Worm (Caenorhabditis elegans) whole organism, L4 larva: ENCODE data around the gene F54C8.6.

Source experiments
- ZK337.2 ChIP-seq: fragments of 200-800 bp; sonication (Bioruptor generic); IDR thresholded peaks from 2 replicates; pipeline ENCODE4 v1.3.6; 2022; ENCODE audit warnings: missing genetic modification reagents, missing genetic modification characterization, missing compliant biosample characterization
- attf-4 ChIP-seq: sonication (generic microtip); optimal IDR thresholded peaks from 3 replicates; lab custom pipeline; 2017; ENCODE audit warnings: missing biosample characterization, missing genetic modification characterization
- ceh-62 ChIP-seq: sonication (generic microtip); optimal IDR thresholded peaks from 2 replicates; lab custom pipeline; 2017; ENCODE audit warnings: missing biosample characterization, missing genetic modification characterization
- ces-1 ChIP-seq: fragments of 150-350 bp; sonication (generic microtip); optimal IDR thresholded peaks from 4 replicates; lab custom pipeline; 2014; ENCODE audit warnings: missing biosample characterization, missing genetic modification reagents, missing genetic modification characterization
- cey-2 ChIP-seq: sonication (generic microtip); optimal IDR thresholded peaks from 3 replicates; lab custom pipeline; 2017; ENCODE audit warnings: missing genetic modification characterization, mild to moderate bottlenecking, missing compliant biosample characterization, antibody characterized with exemption, borderline replicate concordance; ENCODE audit not compliant: insufficient read depth
- daf-8 ChIP-seq: fragments of 200-800 bp; sonication (Bioruptor generic); IDR thresholded peaks from 2 replicates; pipeline ENCODE4 v1.3.6; 2022; ENCODE audit warnings: missing genetic modification characterization, missing compliant biosample characterization
- dve-1 ChIP-seq: sonication (generic microtip); optimal IDR thresholded peaks from 2 replicates; lab custom pipeline; 2017; ENCODE audit warnings: antibody characterized with exemption, mild to moderate bottlenecking, missing genetic modification characterization, missing compliant biosample characterization; ENCODE audit not compliant: insufficient read depth
- fos-1 ChIP-seq: fragments of 150-350 bp; optimal IDR thresholded peaks from 2 replicates; lab custom pipeline; 2014; ENCODE audit warnings: missing biosample characterization, missing genetic modification characterization
- gei-8 ChIP-seq: fragments of 200-800 bp; sonication (Bioruptor generic); optimal IDR thresholded peaks from 2 replicates; lab custom pipeline; 2018; ENCODE audit warnings: mild to moderate bottlenecking, missing genetic modification characterization, missing compliant biosample characterization
- hlh-11 ChIP-seq: fragments of 200-800 bp; sonication (Bioruptor generic); optimal IDR thresholded peaks from 2 replicates; lab custom pipeline; 2018; ENCODE audit warnings: mild to moderate bottlenecking, missing genetic modification characterization, missing compliant biosample characterization
- lim-7 ChIP-seq: fragments of 200-800 bp; sonication (Bioruptor generic); IDR thresholded peaks from 2 replicates; pipeline ENCODE4 v1.3.6; 2022; ENCODE audit warnings: missing genetic modification characterization, missing compliant biosample characterization
- lin-29 ChIP-seq: fragments of 200-800 bp; sonication (Bioruptor generic); IDR thresholded peaks from 2 replicates; pipeline ENCODE4 v1.3.6; 2022; ENCODE audit warnings: missing genetic modification reagents, missing genetic modification characterization, missing compliant biosample characterization
- lsy-2 ChIP-seq, 2 experiments: fragments of 150-350 bp in 1 of 2; sonication (generic microtip) in 1 of 2; optimal IDR thresholded peaks; 2 replicates each; lab custom pipeline; 2014 to 2017; ENCODE audit warnings: missing biosample characterization in 2 of 2, missing genetic modification characterization in 2 of 2
- mdl-1 ChIP-seq, 2 experiments: fragments of 150-350 bp in 1 of 2; sonication (generic microtip) in 1 of 2; optimal IDR thresholded peaks; 2 replicates each; lab custom pipeline; 2014 to 2017; ENCODE audit warnings: missing biosample characterization in 2 of 2, missing genetic modification characterization in 2 of 2
- mep-1 ChIP-seq: fragments of 150-350 bp; sonication (generic microtip); optimal IDR thresholded peaks from 3 replicates; lab custom pipeline; 2014; ENCODE audit warnings: missing biosample characterization, missing genetic modification characterization
- mxl-2 ChIP-seq: fragments of 200-800 bp; sonication (Bioruptor generic); conservative IDR thresholded peaks from 2 replicates; pipeline ENCODE4 v1.3.6; 2022; ENCODE audit warnings: missing genetic modification reagents, missing genetic modification characterization, missing compliant biosample characterization
- nhr-111 ChIP-seq: fragments of 200-800 bp; sonication (Bioruptor generic); optimal IDR thresholded peaks from 2 replicates; lab custom pipeline; 2018; ENCODE audit warnings: mild to moderate bottlenecking, missing genetic modification characterization, missing compliant biosample characterization
- nhr-237 ChIP-seq: sonication (generic microtip); optimal IDR thresholded peaks from 2 replicates; lab custom pipeline; 2017; ENCODE audit warnings: missing biosample characterization, missing genetic modification characterization
- nhr-25 ChIP-seq: sonication (generic microtip); optimal IDR thresholded peaks from 2 replicates; lab custom pipeline; 2017; ENCODE audit warnings: missing genetic modification characterization, mild to moderate bottlenecking, missing compliant biosample characterization, antibody characterized with exemption, moderate library complexity, borderline replicate concordance; ENCODE audit not compliant: insufficient read depth
- nhr-28 ChIP-seq: fragments of 150-350 bp; optimal IDR thresholded peaks from 2 replicates; lab custom pipeline; 2014; ENCODE audit warnings: missing biosample characterization, missing genetic modification characterization
- nhr-41 ChIP-seq: fragments of 200-800 bp; sonication (Bioruptor generic); IDR thresholded peaks from 2 replicates; pipeline ENCODE4 v1.3.6; 2022; ENCODE audit warnings: missing genetic modification reagents, missing genetic modification characterization, missing compliant biosample characterization
- nhr-48 ChIP-seq: sonication (generic microtip); optimal IDR thresholded peaks from 2 replicates; lab custom pipeline; 2016; ENCODE audit warnings: mild to moderate bottlenecking, missing genetic modification characterization, missing compliant biosample characterization
- nhr-6 ChIP-seq: fragments of 150-350 bp; optimal IDR thresholded peaks from 2 replicates; lab custom pipeline; 2014; ENCODE audit warnings: missing biosample characterization, missing genetic modification characterization
- pha-4 ChIP-seq, 2 experiments: fragments of 150-350 bp in 1 of 2; fragments of 200-800 bp in 1 of 2; sonication (Bioruptor generic) in 1 of 2; IDR thresholded peaks in 1 of 2; optimal IDR thresholded peaks in 1 of 2; 2 replicates each; pipeline versions ENCODE4 v1.3.6 to Lab custom; 2014 to 2022; ENCODE audit warnings: missing genetic modification characterization in 2 of 2, missing genetic modification reagents in 2 of 2, missing biosample characterization in 1 of 2, missing compliant biosample characterization in 1 of 2
- rbr-2 ChIP-seq: sonication (generic microtip); optimal IDR thresholded peaks from 2 replicates; lab custom pipeline; 2016; ENCODE audit warnings: missing genotype, missing genetic modification characterization, missing compliant biosample characterization
- skn-1 ChIP-seq: fragments of 150-350 bp; optimal IDR thresholded peaks from 2 replicates; lab custom pipeline; 2014; ENCODE audit warnings: missing biosample characterization, missing genetic modification characterization
- snpc-1.2 ChIP-seq: fragments of 200-800 bp; sonication (Bioruptor generic); IDR thresholded peaks from 2 replicates; pipeline ENCODE4 v1.3.6; 2022; ENCODE audit warnings: missing genetic modification reagents, missing genetic modification characterization, missing compliant biosample characterization
- snpc-4 ChIP-seq: fragments of 150-350 bp; optimal IDR thresholded peaks from 2 replicates; lab custom pipeline; 2014; ENCODE audit warnings: missing biosample characterization, missing genetic modification characterization
- zfp-2 ChIP-seq: sonication (generic microtip); optimal IDR thresholded peaks from 2 replicates; lab custom pipeline; 2016; ENCODE audit warnings: mild to moderate bottlenecking, missing genetic modification characterization, missing compliant biosample characterization
- ztf-11 ChIP-seq: fragments of 150-350 bp; optimal IDR thresholded peaks from 2 replicates; lab custom pipeline; 2014; ENCODE audit warnings: missing biosample characterization, missing genetic modification characterization

The F54C8.6 gene

DNA sequence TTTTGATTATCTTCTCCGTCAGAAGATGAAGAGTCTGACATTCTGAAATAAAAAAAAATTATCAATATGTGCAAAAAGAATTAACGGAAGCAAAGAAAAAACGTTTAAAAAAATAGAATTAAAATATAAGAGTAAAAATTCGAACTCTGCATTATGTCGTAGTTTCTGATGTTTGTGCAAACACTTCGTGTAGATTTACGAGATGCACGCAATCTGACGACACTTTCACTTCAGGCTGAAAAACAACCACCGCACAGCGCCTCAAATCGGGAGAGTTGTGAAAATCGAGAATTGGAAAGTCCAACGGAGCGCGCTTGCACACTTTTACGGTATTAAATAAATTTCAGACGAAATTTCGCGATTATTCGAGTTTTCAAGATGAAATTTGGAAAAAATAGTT lies 43.1 kb downstream of the F54C8.6 start, which contains the start of gene T26G10.1 (continued):
- TF ChIP-seq nhr-48 (tag; lab: Kevin White, UChicago) (no peak), nhr-25 (no peak), skn-1 (tag; lab: Kevin White, UChicago) (no peak), nhr-111 (GFP tag; lab: Kevin White, UChicago) (no peak), mep-1 (peak; percentile 67), ceh-62 (tag; lab: Kevin White, UChicago) (no peak), snpc-4 (tag; lab: Kevin White, UChicago) (no peak), lim-7 (GFP tag; lab: Robert Waterston, UW) (no peak), ZK337.2 (GFP tag; lab: Robert Waterston, UW) (no peak), dve-1 (peak; percentile 60), nhr-237 (tag; lab: Kevin White, UChicago) (no peak), snpc-1.2 (no peak), hlh-11 (tag; lab: Kevin White, UChicago) (peak; percentile 59), nhr-41 (GFP tag; lab: Robert Waterston, UW) (no peak), pha-4 (GFP tag; IDR thresholded peaks at IDR 0.05; lab: Robert Waterston, UW) (peak; percentile 58; the same call in 1 of the 2 replicates), pha-4 (tag; optimal IDR thresholded peaks at IDR 0.05; lab: Kevin White, UChicago) (no peak), daf-8 (GFP tag; lab: Robert Waterston, UW) (no peak), mxl-2 (no peak), rbr-2 (peak; percentile 67), gei-8 (GFP tag; lab: Kevin White, UChicago) (no peak), ces-1 (no peak), ztf-11 (tag; lab: Kevin White, UChicago) (no peak)

- no peak for TF ChIP-seq zfp-2 (tag; lab: Kevin White, UChicago)
- no peak for TF ChIP-seq attf-4 (tag; lab: Kevin White, UChicago)
- no peak for TF ChIP-seq lin-29
- no peak for TF ChIP-seq ztf-11 (tag; lab: Kevin White, UChicago)
- no peak for TF ChIP-seq fos-1 (tag; lab: Kevin White, UChicago)
- no peak for TF ChIP-seq mdl-1 (tag; optimal IDR thresholded peaks at IDR 0.05; lab: Kevin White, UChicago)
- no peak for TF ChIP-seq ZK337.2 (GFP tag; lab: Robert Waterston, UW)
- no peak for TF ChIP-seq lsy-2 (tag; optimal IDR thresholded peaks at IDR 0.05; lab: Kevin White, UChicago)
- TF ChIP-seq nhr-28 (tag; lab: Kevin White, UChicago): no peak
- TF ChIP-seq nhr-6 (tag; lab: Kevin White, UChicago): no peak
- no peak for TF ChIP-seq cey-2 (tag; lab: Kevin White, UChicago)
These were observed 48.7 kb downstream of the F54C8.6 start, which contains the start of gene nlp-48 for ce11 chrIII:9401036-9401435. TSS of gene nlp-48 (minus strand) at chrIII:9401136.
